Worm (Caenorhabditis elegans) whole organism, L1 larva: ENCODE measurements around the gene ZK896.4.

Source experiments
- F16B12.6 ChIP-seq: fragments of 150-350 bp; optimal IDR thresholded peaks from 2 replicates; lab custom pipeline; 2014; ENCODE audit warnings: missing biosample characterization, missing genetic modification characterization
- Y116A8C.19 ChIP-seq: sonication (generic microtip); optimal IDR thresholded peaks from 2 replicates; lab custom pipeline; 2016; ENCODE audit warnings: missing compliant biosample characterization, missing genetic modification characterization, borderline replicate concordance
- aha-1 ChIP-seq: fragments of 150-350 bp; optimal IDR thresholded peaks from 2 replicates; lab custom pipeline; 2014; ENCODE audit warnings: missing biosample characterization, missing genetic modification characterization
- aly-2 ChIP-seq: fragments of 150-350 bp; optimal IDR thresholded peaks from 2 replicates; lab custom pipeline; 2014; ENCODE audit warnings: missing biosample characterization, missing genetic modification characterization
- ceh-63 ChIP-seq: fragments of 200-800 bp; sonication (Bioruptor generic); optimal IDR thresholded peaks from 2 replicates; lab custom pipeline; 2018; ENCODE audit warnings: mild to moderate bottlenecking, missing genetic modification characterization, missing compliant biosample characterization
- ceh-82 ChIP-seq, 3 experiments: fragments of 150-350 bp in 1 of 3; sonication (generic microtip) in 2 of 3; optimal IDR thresholded peaks; 2 replicates each; lab custom pipeline; 2014 to 2017; ENCODE audit warnings: missing biosample characterization in 3 of 3, missing genetic modification characterization in 3 of 3
- dpl-1 ChIP-seq, 3 experiments: fragments of 150-350 bp in 2 of 3; sonication (generic microtip) in 1 of 3; optimal IDR thresholded peaks; 2 replicates each; lab custom pipeline; 2014 to 2017; ENCODE audit warnings: missing biosample characterization in 3 of 3, missing genetic modification characterization in 3 of 3, missing genetic modification reagents in 3 of 3
- dsc-1 ChIP-seq: sonication (generic microtip); optimal IDR thresholded peaks from 2 replicates; lab custom pipeline; 2016; ENCODE audit warnings: mild to moderate bottlenecking, missing genetic modification characterization, missing compliant biosample characterization
- efl-1 ChIP-seq, 4 experiments: fragments of 150-350 bp; optimal IDR thresholded peaks in 3 of 4; peaks in 1 of 4; 1 replicate in 1 of 4; 2 replicates in 3 of 4; lab custom pipeline; 2014; ENCODE audit warnings: missing biosample characterization in 2 of 4, missing genetic modification characterization in 2 of 4, missing genetic modification reagents in 2 of 4
- efl-3 ChIP-seq: fragments of 200-800 bp; sonication (Bioruptor generic); optimal IDR thresholded peaks from 2 replicates; lab custom pipeline; 2018; ENCODE audit warnings: mild to moderate bottlenecking, missing genetic modification characterization, missing compliant biosample characterization
- egl-13 ChIP-seq: sonication (generic microtip); optimal IDR thresholded peaks from 2 replicates; lab custom pipeline; 2016; ENCODE audit warnings: missing genotype, missing genetic modification reagents, missing genetic modification characterization, missing compliant biosample characterization
- elt-2 ChIP-seq: sonication (generic microtip); optimal IDR thresholded peaks from 2 replicates; lab custom pipeline; 2016; ENCODE audit warnings: missing genetic modification characterization, mild to moderate bottlenecking, inconsistent platforms, missing compliant biosample characterization, missing genetic modification reagents
- ets-5 ChIP-seq: fragments of 200-800 bp; sonication (Bioruptor generic); IDR thresholded peaks from 2 replicates; pipeline ENCODE4 v1.3.6; 2022; ENCODE audit warnings: missing genetic modification characterization, missing compliant biosample characterization
- fkh-8 ChIP-seq: sonication (generic microtip); optimal IDR thresholded peaks from 2 replicates; lab custom pipeline; 2016; ENCODE audit warnings: mild to moderate bottlenecking, missing genetic modification characterization, missing compliant biosample characterization
- hlh-17 ChIP-seq: fragments of 200-800 bp; sonication (Bioruptor generic); optimal IDR thresholded peaks from 2 replicates; lab custom pipeline; 2018; ENCODE audit warnings: missing genetic modification characterization, mild to moderate bottlenecking, missing compliant biosample characterization, moderate library complexity, borderline replicate concordance
- irx-1 ChIP-seq: sonication (generic microtip); optimal IDR thresholded peaks from 2 replicates; lab custom pipeline; 2016; ENCODE audit warnings: missing genetic modification characterization, missing compliant biosample characterization
- lin-14 ChIP-seq: fragments of 200-800 bp; sonication (Bioruptor generic); optimal IDR thresholded peaks from 2 replicates; lab custom pipeline; 2018; ENCODE audit warnings: mild to moderate bottlenecking, missing genetic modification characterization, moderate library complexity, missing compliant biosample characterization
- lin-35 ChIP-seq, 2 experiments: fragments of 150-350 bp; optimal IDR thresholded peaks; 2 replicates each; lab custom pipeline; 2014; ENCODE audit warnings: missing biosample characterization in 2 of 2, missing genetic modification characterization in 2 of 2, missing genetic modification reagents in 2 of 2
- lin-39 ChIP-seq: fragments of 150-350 bp; optimal IDR thresholded peaks from 2 replicates; lab custom pipeline; 2014; ENCODE audit warnings: missing biosample characterization, missing genetic modification reagents, missing genetic modification characterization
- lir-3 ChIP-seq: sonication (generic microtip); optimal IDR thresholded peaks from 2 replicates; lab custom pipeline; 2016; ENCODE audit warnings: mild to moderate bottlenecking, missing genetic modification characterization, moderate library complexity, missing compliant biosample characterization; ENCODE audit not compliant: poor library complexity
- lsy-2 ChIP-seq, 2 experiments: fragments of 150-350 bp; optimal IDR thresholded peaks; 2 replicates each; lab custom pipeline; 2014; ENCODE audit warnings: missing biosample characterization in 2 of 2, missing genetic modification characterization in 2 of 2
- mab-9 ChIP-seq: fragments of 200-800 bp; sonication (Bioruptor generic); IDR thresholded peaks from 2 replicates; pipeline ENCODE4 v1.3.6; 2022; ENCODE audit warnings: missing genetic modification reagents, missing genetic modification characterization, missing compliant biosample characterization
- mef-2 ChIP-seq: fragments of 150-350 bp; optimal IDR thresholded peaks from 2 replicates; lab custom pipeline; 2014; ENCODE audit warnings: missing biosample characterization, missing genetic modification characterization
- mep-1 ChIP-seq: fragments of 150-350 bp; optimal IDR thresholded peaks from 2 replicates; lab custom pipeline; 2014; ENCODE audit warnings: missing biosample characterization, missing genetic modification characterization
- nhr-19 ChIP-seq: fragments of 200-800 bp; sonication (Bioruptor generic); conservative IDR thresholded peaks from 2 replicates; pipeline ENCODE4 v1.3.6; 2022; ENCODE audit warnings: missing genetic modification characterization, missing compliant biosample characterization
- nhr-28 ChIP-seq: fragments of 150-350 bp; optimal IDR thresholded peaks from 2 replicates; lab custom pipeline; 2014; ENCODE audit warnings: missing biosample characterization, missing genetic modification characterization
- nhr-47 ChIP-seq: sonication (generic microtip); optimal IDR thresholded peaks from 2 replicates; lab custom pipeline; 2016; ENCODE audit warnings: mild to moderate bottlenecking, missing genetic modification characterization, moderate library complexity, missing compliant biosample characterization
- nhr-85 ChIP-seq: sonication (generic microtip); peaks from one replicate; lab custom pipeline; 2016; ENCODE audit warnings: missing genetic modification characterization, inconsistent platforms, missing compliant biosample characterization
- pag-3 ChIP-seq: sonication (generic microtip); optimal IDR thresholded peaks from 2 replicates; lab custom pipeline; 2017; ENCODE audit warnings: missing genetic modification characterization, mild to moderate bottlenecking, missing compliant biosample characterization, antibody characterized with exemption, borderline replicate concordance; ENCODE audit not compliant: insufficient read depth
- pqm-1 ChIP-seq: sonication (generic microtip); optimal IDR thresholded peaks from 3 replicates; lab custom pipeline; 2017; ENCODE audit warnings: missing biosample characterization, missing genetic modification characterization
- sox-4 ChIP-seq: sonication (generic microtip); optimal IDR thresholded peaks from 2 replicates; lab custom pipeline; 2016; ENCODE audit warnings: missing genetic modification characterization, missing compliant biosample characterization
- unc-130 ChIP-seq: fragments of 150-350 bp; optimal IDR thresholded peaks from 2 replicates; lab custom pipeline; 2017; ENCODE audit warnings: missing biosample characterization, missing genetic modification characterization, inconsistent platforms
- unc-30 ChIP-seq: sonication (generic microtip); optimal IDR thresholded peaks from 2 replicates; lab custom pipeline; 2017; ENCODE audit warnings: missing biosample characterization, missing genetic modification characterization
- unc-62 ChIP-seq: fragments of 150-350 bp; optimal IDR thresholded peaks from 2 replicates; lab custom pipeline; 2014; ENCODE audit warnings: missing biosample characterization, missing genetic modification reagents, missing genetic modification characterization
- unc-86 ChIP-seq: sonication (generic microtip); optimal IDR thresholded peaks from 2 replicates; lab custom pipeline; 2016; ENCODE audit warnings: missing genetic modification characterization, missing compliant biosample characterization
- vab-15 ChIP-seq: sonication (generic microtip); optimal IDR thresholded peaks from 2 replicates; lab custom pipeline; 2017; ENCODE audit warnings: missing genotype, mild to moderate bottlenecking, missing genetic modification characterization, missing compliant biosample characterization
- xbp-1 ChIP-seq: sonication (generic microtip); optimal IDR thresholded peaks from 2 replicates; lab custom pipeline; 2016; ENCODE audit warnings: missing genetic modification characterization, missing compliant biosample characterization
- zag-1 ChIP-seq: fragments of 150-350 bp; optimal IDR thresholded peaks from 2 replicates; lab custom pipeline; 2014; ENCODE audit warnings: missing biosample characterization, missing genetic modification characterization
- zip-4 ChIP-seq: fragments of 200-800 bp; sonication (Bioruptor generic); optimal IDR thresholded peaks from 2 replicates; lab custom pipeline; 2018; ENCODE audit warnings: mild to moderate bottlenecking, missing genetic modification characterization, moderate library complexity, missing compliant biosample characterization

The ZK896.4 gene

ce11 chrIV:12859797-12860196, 23.3 kb downstream of the ZK896.4 start, which contains the start of gene gcy-18:
Gene gcy-18 (plus strand): TSS chrIV:12860097.
- TF ChIP-seq dsc-1 (tag; lab: Kevin White, UChicago) = peak; percentile 27
- no peak for TF ChIP-seq unc-30
- TF ChIP-seq nhr-47 (tag; lab: Kevin White, UChicago) = no peak

ce11 chrIV:12855248-12855647, 27.8 kb downstream of the ZK896.4 start, which contains the start of gene nstp-5:
Gene nstp-5 (plus strand): TSS chrIV:12855548.
- no peak for TF ChIP-seq pag-3 (tag; lab: Kevin White, UChicago)

- TF ChIP-seq efl-3 (GFP tag; lab: Kevin White, UChicago) (no peak), fkh-8 (tag; lab: Kevin White, UChicago) (no peak), aly-2 (tag; lab: Kevin White, UChicago) (no peak), nhr-85 (tag; lab: Kevin White, UChicago) (no peak), Y116A8C.19 (tag; lab: Kevin White, UChicago) (no peak), efl-1 (optimal IDR thresholded peaks at IDR 0.05; lab: Kevin White, UChicago) (peak; percentile 73 to 84), efl-1 (GFP tag; optimal IDR thresholded peaks at IDR 0.05 in 1 of 2; lab: Kevin White, UChicago) (peak; percentile 74 to 97), unc-30 (no peak), lin-35 (GFP tag; optimal IDR thresholded peaks at IDR 0.05; lab: Kevin White, UChicago) (peak; percentile 39 to 62), vab-15 (no peak), unc-130 (tag; lab: Kevin White, UChicago) (no peak), dsc-1 (tag; lab: Kevin White, UChicago) (no peak), lin-14 (GFP tag; lab: Kevin White, UChicago) (no peak), ceh-63 (GFP tag; lab: Kevin White, UChicago) (no peak), mef-2 (tag; lab: Kevin White, UChicago) (no peak), dpl-1 (GFP tag; optimal IDR thresholded peaks at IDR 0.05; lab: Kevin White, UChicago) (peak; percentile 48 to 71 (median 58)), F16B12.6 (tag; lab: Kevin White, UChicago) (no peak), aha-1 (tag; lab: Kevin White, UChicago) (no peak)
Observed at ce11 chrIV:12854372-12855114, 28.5 kb downstream of the ZK896.4 start.

- TF ChIP-seq efl-1 (optimal IDR thresholded peaks at IDR 0.05; lab: Kevin White, UChicago) (peak; percentile 6 to 42), efl-1 (GFP tag; optimal IDR thresholded peaks at IDR 0.05 in 1 of 2; lab: Kevin White, UChicago) (no peak), dpl-1 (GFP tag; optimal IDR thresholded peaks at IDR 0.05; lab: Kevin White, UChicago) (peak in 1 of 3 experiments; percentile 5), ceh-82 (tag; optimal IDR thresholded peaks at IDR 0.05; lab: Kevin White, UChicago) (peak in 1 of 3 experiments; percentile 16), lin-39 (no peak)
Observed at ce11 chrIV:12849030-12849560, 34.0 kb downstream of the ZK896.4 start, which contains the start of gene srf-3. Gene srf-3 (plus strand): TSS chrIV:12849510.

ce11 chrIV:12845596-12845995, 37.5 kb downstream of the ZK896.4 start, which contains the start of gene txt-19:
Gene txt-19 (plus strand): TSS chrIV:12845899.
- TF ChIP-seq sox-4 (tag; lab: Kevin White, UChicago) (no peak), fkh-8 (tag; lab: Kevin White, UChicago) (peak; percentile 46), zip-4 (GFP tag; lab: Kevin White, UChicago) (no peak), nhr-85 (tag; lab: Kevin White, UChicago) (no peak), ets-5 (GFP tag; lab: Robert Waterston, UW) (no peak), lsy-2 (tag; optimal IDR thresholded peaks at IDR 0.05; lab: Kevin White, UChicago) (peak in 1 of 2 experiments; percentile 39), nhr-28 (tag; lab: Kevin White, UChicago) (no peak), lir-3 (tag; lab: Kevin White, UChicago) (no peak), hlh-17 (GFP tag; lab: Kevin White, UChicago) (no peak), lin-14 (GFP tag; lab: Kevin White, UChicago) (peak; percentile 70), ceh-63 (GFP tag; lab: Kevin White, UChicago) (no peak), irx-1 (no peak), pqm-1 (tag; lab: Kevin White, UChicago) (no peak), unc-62 (no peak), mab-9 (GFP tag; lab: Robert Waterston, UW) (no peak), egl-13 (tag; lab: Kevin White, UChicago) (no peak), nhr-19 (no peak), zag-1 (tag; lab: Kevin White, UChicago) (no peak), elt-2 (tag; lab: Kevin White, UChicago) (no peak), ceh-82 (tag; optimal IDR thresholded peaks at IDR 0.05; lab: Kevin White, UChicago) (peak in 1 of 3 experiments; percentile 33), efl-3 (GFP tag; lab: Kevin White, UChicago) (no peak), nhr-47 (tag; lab: Kevin White, UChicago) (peak; percentile 21), lin-35 (GFP tag; optimal IDR thresholded peaks at IDR 0.05; lab: Kevin White, UChicago) (peak in 1 of 2 experiments; percentile 31), unc-86 (tag; lab: Kevin White, UChicago) (peak; percentile 20), mep-1 (tag; lab: Kevin White, UChicago) (no peak), xbp-1 (tag; lab: Kevin White, UChicago) (no peak)
